Worm (Caenorhabditis elegans) whole organism, late embryonic: ENCODE data around the gene zyx-1.
A peak's percentile ranks its signal among the peaks of the same experiment; 100 is the strongest.
"Not testable (repeated sequence)": the region's sequence is repeated elsewhere in the genome, so short reads cannot be mapped to it uniquely, and the experiment has no call there.

ENCODE experiments used
- C38D4.7 ChIP-seq: fragments of 200-800 bp; sonication (Bioruptor generic); optimal IDR thresholded peaks from 2 replicates; lab custom pipeline; 2018; ENCODE audit warnings: mild to moderate bottlenecking, missing genetic modification characterization, moderate library complexity, missing compliant biosample characterization
- K02D7.2 ChIP-seq: sonication (generic microtip); optimal IDR thresholded peaks from 2 replicates; lab custom pipeline; 2017; ENCODE audit warnings: mild to moderate bottlenecking, missing genetic modification characterization, missing compliant biosample characterization
- T23F11.4 ChIP-seq: fragments of 200-800 bp; sonication (Bioruptor generic); optimal IDR thresholded peaks from 2 replicates; lab custom pipeline; 2018; ENCODE audit warnings: mild to moderate bottlenecking, missing genetic modification characterization, missing compliant biosample characterization
- Y22D7AL.16 ChIP-seq: sonication (generic microtip); optimal IDR thresholded peaks from 2 replicates; lab custom pipeline; 2016; ENCODE audit warnings: missing genetic modification characterization, missing compliant biosample characterization
- ahr-1 ChIP-seq: sonication (generic microtip); optimal IDR thresholded peaks from 2 replicates; lab custom pipeline; 2016; ENCODE audit warnings: missing genetic modification characterization, missing compliant biosample characterization
- ama-1 ChIP-seq: fragments of 150-350 bp; optimal IDR thresholded peaks from 2 replicates; lab custom pipeline; 2014
- ceh-14 ChIP-seq: sonication (generic microtip); optimal IDR thresholded peaks from 2 replicates; lab custom pipeline; 2016; ENCODE audit warnings: missing genotype, missing genetic modification characterization, missing compliant biosample characterization
- ceh-18 ChIP-seq: sonication (generic microtip); optimal IDR thresholded peaks from 2 replicates; lab custom pipeline; 2016; ENCODE audit warnings: missing genetic modification characterization, missing compliant biosample characterization
- ceh-22 ChIP-seq: sonication (generic microtip); optimal IDR thresholded peaks from 2 replicates; lab custom pipeline; 2017; ENCODE audit warnings: missing biosample characterization, missing genetic modification characterization
- ceh-24 ChIP-seq: sonication (generic microtip); optimal IDR thresholded peaks from 2 replicates; lab custom pipeline; 2016; ENCODE audit warnings: mild to moderate bottlenecking, missing genetic modification characterization, missing compliant biosample characterization
- che-1 ChIP-seq: sonication (generic microtip); optimal IDR thresholded peaks from 2 replicates; lab custom pipeline; 2016; ENCODE audit warnings: mild to moderate bottlenecking, missing genetic modification characterization, missing compliant biosample characterization
- dmd-4 ChIP-seq: sonication (generic microtip); optimal IDR thresholded peaks from 2 replicates; lab custom pipeline; 2016; ENCODE audit warnings: borderline replicate concordance, missing genetic modification characterization, missing compliant biosample characterization
- dve-1 ChIP-seq: sonication (generic microtip); optimal IDR thresholded peaks from 2 replicates; lab custom pipeline; 2017; ENCODE audit warnings: antibody characterized with exemption, mild to moderate bottlenecking, missing genetic modification characterization, missing compliant biosample characterization
- ets-4 ChIP-seq: sonication (generic microtip); optimal IDR thresholded peaks from 2 replicates; lab custom pipeline; 2016; ENCODE audit warnings: missing genetic modification characterization, missing compliant biosample characterization
- eyg-1 ChIP-seq: sonication (generic microtip); optimal IDR thresholded peaks from 2 replicates; lab custom pipeline; 2016; ENCODE audit warnings: missing genotype, missing genetic modification characterization, missing compliant biosample characterization
- fax-1 ChIP-seq: sonication (generic microtip); optimal IDR thresholded peaks from 2 replicates; lab custom pipeline; 2016; ENCODE audit warnings: missing genotype, missing genetic modification characterization, missing compliant biosample characterization
- fkh-10 ChIP-seq: fragments of 150-350 bp; optimal IDR thresholded peaks from 2 replicates; lab custom pipeline; 2014; ENCODE audit warnings: missing biosample characterization, missing genetic modification reagents, missing genetic modification characterization
- fkh-6 ChIP-seq: sonication (generic microtip); optimal IDR thresholded peaks from 2 replicates; lab custom pipeline; 2016; ENCODE audit warnings: missing genetic modification characterization, missing compliant biosample characterization
- hlh-13 ChIP-seq: fragments of 200-800 bp; sonication (Bioruptor generic); optimal IDR thresholded peaks from 2 replicates; lab custom pipeline; 2018; ENCODE audit warnings: mild to moderate bottlenecking, missing genetic modification characterization, missing compliant biosample characterization
- nfya-1 ChIP-seq: sonication (generic microtip); optimal IDR thresholded peaks from 2 replicates; lab custom pipeline; 2017; ENCODE audit warnings: missing genetic modification characterization, mild to moderate bottlenecking, missing compliant biosample characterization, antibody characterized with exemption, moderate library complexity
- nhr-11 ChIP-seq: fragments of 150-350 bp; optimal IDR thresholded peaks from 2 replicates; lab custom pipeline; 2014; ENCODE audit warnings: missing biosample characterization, missing genetic modification characterization
- nhr-232 ChIP-seq: sonication (generic microtip); optimal IDR thresholded peaks from 2 replicates; lab custom pipeline; 2016; ENCODE audit warnings: missing genetic modification characterization, missing compliant biosample characterization
- npax-4 ChIP-seq: sonication (generic microtip); optimal IDR thresholded peaks from 2 replicates; lab custom pipeline; 2016; ENCODE audit warnings: missing genetic modification characterization, missing compliant biosample characterization
- pat-9 ChIP-seq: fragments of 200-800 bp; sonication (Bioruptor generic); optimal IDR thresholded peaks from 2 replicates; lab custom pipeline; 2018; ENCODE audit warnings: mild to moderate bottlenecking, missing genetic modification characterization, moderate library complexity, missing compliant biosample characterization
- pha-4 ChIP-seq: fragments of 150-350 bp; optimal IDR thresholded peaks from 2 replicates; lab custom pipeline; 2018; ENCODE audit warnings: missing biosample characterization, missing genetic modification reagents, missing genetic modification characterization
- pros-1 ChIP-seq: fragments of 150-350 bp; optimal IDR thresholded peaks from 2 replicates; lab custom pipeline; 2014; ENCODE audit warnings: missing biosample characterization, missing genetic modification reagents, missing genetic modification characterization
- unc-42 ChIP-seq: sonication (generic microtip); optimal IDR thresholded peaks from 2 replicates; lab custom pipeline; 2016; ENCODE audit warnings: missing genotype, missing genetic modification characterization, missing compliant biosample characterization
- unc-86 ChIP-seq: sonication (generic microtip); optimal IDR thresholded peaks from 2 replicates; lab custom pipeline; 2016; ENCODE audit warnings: missing genetic modification characterization, missing compliant biosample characterization
- zip-5 ChIP-seq: sonication (generic microtip); optimal IDR thresholded peaks from 2 replicates; lab custom pipeline; 2016; ENCODE audit warnings: missing genetic modification characterization, missing compliant biosample characterization

zyx-1 gene

DNA sequence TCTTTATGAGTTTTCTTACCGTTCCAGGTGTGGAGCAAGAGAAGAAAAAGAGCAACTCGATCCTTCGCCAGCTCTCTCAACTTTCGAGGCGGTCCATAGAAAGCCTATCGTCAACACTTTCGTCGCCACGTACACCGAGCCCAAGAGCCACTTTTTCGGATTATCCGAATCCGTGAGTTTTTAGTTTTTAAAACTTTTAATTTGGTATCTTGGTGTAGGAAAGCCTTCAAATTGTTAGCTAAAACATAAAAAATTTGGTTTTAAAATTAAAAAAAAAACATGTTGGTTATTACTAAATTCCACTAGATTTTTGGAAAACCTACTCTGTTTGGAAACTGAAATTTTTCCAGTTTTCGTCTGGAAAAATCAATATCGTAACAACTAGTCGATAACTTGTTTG, 17.0 kb downstream of the zyx-1 start:
- TF ChIP-seq ceh-14 (tag; lab: Kevin White, UChicago), result no peak

DNA sequence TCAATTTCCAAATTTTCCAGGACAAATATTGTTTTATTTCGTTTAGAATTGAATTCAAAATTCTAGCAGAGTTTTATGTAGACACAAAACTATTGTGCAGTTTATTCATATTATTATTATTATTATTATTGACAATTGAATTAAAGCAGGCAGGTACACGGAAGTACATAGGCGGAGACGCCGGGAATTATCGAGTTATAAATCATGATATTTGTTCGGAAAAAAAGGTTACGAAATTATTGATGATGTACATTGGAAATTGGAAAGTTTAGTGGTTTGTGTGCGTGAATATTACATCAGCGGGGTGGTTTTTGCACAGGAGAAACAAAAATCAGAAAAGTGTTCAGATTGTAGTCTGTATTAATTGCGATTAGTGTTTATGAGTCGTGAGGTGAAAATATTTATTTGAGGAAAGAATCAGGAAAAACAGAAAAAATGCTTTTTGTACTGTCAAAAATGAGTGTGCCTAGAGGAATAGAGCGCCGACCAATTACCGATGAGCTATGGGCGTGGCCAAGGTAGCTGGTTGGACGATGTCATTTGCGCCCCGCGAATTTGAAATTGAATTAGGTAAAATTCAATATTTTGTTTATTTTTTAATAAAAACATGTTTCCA, 19.7 kb downstream of the zyx-1 start:
- TF ChIP-seq ets-4 (tag; lab: Kevin White, UChicago) (no peak), ceh-18 (tag; lab: Kevin White, UChicago) (no peak), nhr-232 (no peak), dmd-4 (tag; lab: Kevin White, UChicago) (no peak), che-1 (no peak), pros-1 (tag; lab: Kevin White, UChicago) (no peak), hlh-13 (GFP tag; lab: Kevin White, UChicago) (no peak), eyg-1 (tag; lab: Kevin White, UChicago) (no peak), fkh-10 (GFP tag; lab: Kevin White, UChicago) (no peak), fkh-6 (tag; lab: Kevin White, UChicago) (no peak)

DNA sequence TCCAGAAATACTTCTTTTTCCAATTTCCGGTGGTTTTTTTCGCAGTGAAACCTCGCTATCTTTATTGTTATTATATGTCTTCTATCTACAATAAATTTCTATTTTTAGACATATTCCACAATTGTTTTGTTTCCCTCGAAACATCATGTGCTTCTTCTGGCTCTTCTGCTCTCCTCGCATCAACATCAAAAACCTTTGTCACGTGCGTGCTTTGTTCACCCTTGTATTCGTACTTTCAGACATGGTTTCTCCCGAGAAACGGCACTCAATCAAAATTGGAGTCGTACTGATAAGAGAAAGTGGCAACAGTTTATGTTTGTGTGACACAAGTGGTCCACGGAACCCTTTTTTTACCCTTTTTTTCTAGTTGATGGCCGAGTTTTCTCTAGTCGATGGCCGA, 21.0 kb downstream of the zyx-1 start:
- TF ChIP-seq ceh-24, result no peak
- TF ChIP-seq dve-1 (tag; lab: Kevin White, UChicago), result no peak
- no peak for TF ChIP-seq fax-1 (tag; lab: Kevin White, UChicago)
- no peak for TF ChIP-seq unc-86 (tag; lab: Kevin White, UChicago)
- no peak for TF ChIP-seq ama-1 (lab: Kevin White, UChicago)

DNA sequence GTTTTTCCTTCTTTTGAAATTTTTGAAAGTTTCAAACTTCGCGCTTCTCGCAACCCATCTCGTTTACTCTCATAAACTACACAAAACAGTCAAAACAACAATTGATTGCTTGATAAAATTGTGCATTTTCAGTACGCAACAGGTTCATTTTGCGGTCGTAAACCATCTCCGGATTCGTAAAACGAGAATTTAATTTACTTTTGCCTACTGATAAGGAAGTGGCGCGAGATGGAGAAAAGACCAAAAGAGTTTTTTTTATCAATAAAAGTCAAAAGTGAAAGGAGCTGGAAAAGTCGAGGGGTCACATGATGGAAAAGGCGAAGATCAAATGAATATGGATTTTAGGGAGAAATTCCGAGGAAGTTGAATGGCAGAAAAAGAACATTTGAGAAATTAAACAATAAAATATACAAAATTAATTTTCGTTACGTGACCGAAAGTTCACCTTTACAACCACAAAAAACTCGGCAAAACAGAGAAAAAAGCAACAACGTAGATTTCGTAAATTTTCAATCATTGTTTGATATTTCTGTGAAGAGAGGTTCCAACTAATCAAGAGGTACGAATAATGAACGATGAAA, 22.2 kb downstream of the zyx-1 start, which contains the start of gene F42G4.6:
TSS of gene F42G4.6 (plus strand) at position 531 of the 581 bp plus-strand sequence.
- TF ChIP-seq ahr-1 (tag; lab: Kevin White, UChicago), result no peak
- TF ChIP-seq npax-4 (tag; lab: Kevin White, UChicago), result no peak
- TF ChIP-seq Y22D7AL.16 (tag; lab: Kevin White, UChicago), result no peak
- no peak for TF ChIP-seq pat-9 (tag; lab: Kevin White, UChicago)

DNA sequence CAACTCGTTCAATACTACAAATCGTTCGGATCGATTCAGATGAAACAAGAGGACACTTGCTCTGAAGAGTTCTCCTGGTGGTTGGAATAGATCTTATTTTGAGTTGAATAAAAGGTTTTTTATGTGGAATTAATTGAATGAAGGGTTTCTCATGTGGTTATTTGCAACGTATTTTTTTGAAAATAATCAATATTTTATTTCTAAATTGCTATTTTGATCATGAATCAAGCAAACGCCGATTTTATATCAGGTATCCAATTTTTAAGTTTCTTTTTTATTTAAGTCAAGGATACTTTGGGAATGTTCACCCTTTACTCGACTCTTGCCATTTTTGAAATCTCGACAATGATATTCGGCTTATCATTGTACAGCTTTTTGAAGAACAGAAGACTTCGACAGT, 23.9 kb downstream of the zyx-1 start, which contains the start of gene Y81G3A.2:
TSS of gene Y81G3A.2 (plus strand) at position 301 of the 400 bp plus-strand sequence.
- TF ChIP-seq ama-1 (lab: Kevin White, UChicago); K02D7.2 (tag; lab: Kevin White, UChicago); zip-5 (tag; lab: Kevin White, UChicago): not testable (repeated sequence)

DNA sequence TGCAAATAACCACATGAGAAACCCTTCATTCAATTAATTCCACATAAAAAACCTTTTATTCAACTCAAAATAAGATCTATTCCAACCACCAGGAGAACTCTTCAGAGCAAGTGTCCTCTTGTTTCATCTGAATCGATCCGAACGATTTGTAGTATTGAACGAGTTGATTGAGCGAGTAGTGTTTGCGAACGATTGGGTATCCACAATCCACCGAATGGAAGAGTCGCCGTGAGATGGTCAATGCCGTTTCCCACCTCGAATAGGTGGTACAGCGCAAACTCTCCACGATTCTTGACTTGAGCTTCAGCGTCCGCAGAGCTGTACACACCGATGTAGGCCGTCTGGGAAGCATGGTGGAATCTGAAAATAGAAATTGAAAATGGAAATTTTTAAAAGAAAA, 25.7 kb downstream of the zyx-1 start, which contains the start of gene Y81G3A.6:
TSS of gene Y81G3A.6 (minus strand) at position 101 of the 400 bp plus-strand sequence.
- TF ChIP-seq nhr-11, fkh-6, zip-5 (tag; lab: Kevin White, UChicago): not testable (repeated sequence)

DNA sequence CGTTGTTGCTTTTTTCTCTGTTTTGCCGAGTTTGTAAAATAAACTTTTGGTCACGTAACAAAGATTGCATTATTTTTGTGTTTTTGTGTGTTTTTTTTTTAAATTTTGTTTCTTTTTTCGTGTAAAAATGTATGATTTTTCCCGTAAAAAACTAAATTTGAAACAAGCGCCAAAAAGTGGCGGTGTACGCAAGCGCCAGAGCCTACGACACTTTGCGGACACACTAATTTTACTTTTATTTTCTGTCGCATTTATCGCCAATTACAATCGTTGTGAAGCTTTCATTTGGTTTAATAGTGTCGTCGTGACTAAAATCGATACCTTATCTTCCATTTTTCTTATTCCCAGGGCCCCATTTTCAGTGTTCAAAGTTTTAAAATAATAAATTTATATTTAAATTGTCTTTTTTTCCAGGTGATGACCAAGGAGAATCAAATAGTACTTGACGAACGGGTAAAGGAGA, 27.1 kb downstream of the zyx-1 start, which contains the start of the genes Y81G3A.1 and gcn-2:
TSS of gene Y81G3A.1 (minus strand) at position 175 of the 463 bp plus-strand sequence.
TSS of gene gcn-2 (plus strand) at position 413 of the 463 bp plus-strand sequence.
- TF ChIP-seq C38D4.7 (GFP tag; lab: Kevin White, UChicago) (no peak), ets-4 (tag; lab: Kevin White, UChicago) (no peak), unc-42 (tag; lab: Kevin White, UChicago) (peak; percentile 13), pha-4 (no peak), ceh-22 (no peak), nfya-1 (peak; percentile 17), T23F11.4 (GFP tag; lab: Kevin White, UChicago) (no peak)
